Fruit fly (Drosophila melanogaster) whole organism, larva: Measurements from ENCODE around the gene ds.

Experiments used
- noc ChIP-seq: fragments of 200-800 bp; sonication (Bioruptor generic); optimal IDR thresholded peaks from 3 replicates; lab custom pipeline; 2019; ENCODE audit warnings: missing biosample characterization, mild to moderate bottlenecking, missing genetic modification characterization, moderate library complexity

The ds gene

DNA sequence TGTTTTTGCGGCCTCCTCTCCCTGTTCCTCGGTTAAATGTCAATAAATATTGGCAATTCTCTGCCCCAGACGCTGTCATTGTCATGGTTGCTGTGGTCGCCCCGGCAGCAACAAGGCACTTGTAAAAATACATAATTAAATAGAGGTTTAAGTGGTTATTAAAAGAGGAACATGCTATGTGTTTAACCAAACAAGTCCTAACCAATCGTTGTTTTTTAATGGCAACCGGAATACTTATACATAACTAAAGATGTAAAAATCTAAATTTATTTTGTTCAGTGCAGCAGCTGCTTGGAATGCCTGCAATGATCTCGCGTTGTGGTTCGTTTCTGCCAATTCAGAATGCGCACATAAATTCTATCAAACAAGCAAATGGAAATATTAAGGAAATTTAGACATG, 107.8 kb downstream of the ds start:
- no peak for TF ChIP-seq noc (tag; lab: Kevin White, UChicago)

- TF ChIP-seq noc (tag; lab: Kevin White, UChicago) = no peak
Observed at dm6 chr2L:606165-606564, 108.6 kb downstream of the ds start.

dm6 chr2L:604060-604459, 110.7 kb downstream of the ds start:
- no peak for TF ChIP-seq noc (tag; lab: Kevin White, UChicago)

- no peak for TF ChIP-seq noc (tag; lab: Kevin White, UChicago)
Observed at dm6 chr2L:602439-602879, 112.3 kb downstream of the ds start, which contains the start of gene CG13689. TSS of gene CG13689 (plus strand) at chr2L:602813.

- TF ChIP-seq noc (tag; lab: Kevin White, UChicago) = no peak
Observed at dm6 chr2L:601848-602247, 112.9 kb downstream of the ds start.

dm6 chr2L:597771-598170, 117.0 kb downstream of the ds start:
- no peak for TF ChIP-seq noc (tag; lab: Kevin White, UChicago)

DNA sequence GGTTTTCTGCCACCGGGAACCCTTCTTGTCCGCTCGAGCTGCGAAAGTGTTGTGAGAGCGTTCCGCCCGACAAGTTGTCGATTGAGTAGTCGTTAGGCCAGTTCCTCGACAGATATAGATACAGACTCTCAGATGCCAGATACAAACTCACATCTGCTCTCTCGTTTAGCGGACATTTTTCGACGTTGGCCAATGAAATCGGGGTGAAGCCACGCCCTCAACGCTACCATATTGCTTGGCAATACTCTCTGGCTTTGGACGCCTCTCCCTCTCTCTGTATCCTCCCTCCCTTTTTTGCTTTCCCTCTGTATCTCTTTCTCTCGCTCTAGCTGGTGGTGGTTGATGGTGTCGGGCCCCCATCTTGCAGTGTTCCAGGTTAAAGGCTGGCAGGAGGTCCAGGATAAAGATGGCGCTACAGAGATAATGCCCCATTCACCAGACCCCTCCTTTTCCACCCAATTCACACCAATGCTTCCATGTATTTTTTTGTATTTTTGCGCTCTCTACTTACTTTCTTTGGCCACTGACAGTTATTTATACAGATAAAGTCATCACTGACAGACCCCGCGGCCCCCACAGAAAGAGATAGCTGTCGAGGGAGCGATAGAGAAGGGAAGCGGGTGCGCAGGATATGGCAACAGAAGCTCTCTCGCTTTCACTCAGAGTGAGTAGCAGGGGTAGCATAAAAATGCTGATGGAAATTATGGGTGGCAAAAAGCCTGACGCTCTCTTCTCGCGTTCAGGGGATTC, 120.0 kb downstream of the ds start, which contains the start of gene Gsc:
Gene Gsc, minus strand, starts transcription at position 51 of the 750 bp plus-strand sequence.
- TF ChIP-seq noc (tag; lab: Kevin White, UChicago) = no peak

dm6 chr2L:594048-594447, 120.7 kb downstream of the ds start:
- no peak for TF ChIP-seq noc (tag; lab: Kevin White, UChicago)

- TF ChIP-seq noc (tag; lab: Kevin White, UChicago) = no peak
Observed at dm6 chr2L:591511-591910, 123.3 kb downstream of the ds start.
